Worm (Caenorhabditis elegans): ENCODE measurements around the gene wrt-8.

ce11 chrV:15354648-15355047, 10.3 kb upstream of the wrt-8 start, which contains the start of gene C29F3.7:
- TF ChIP-seq pha-4 (tag; optimal IDR thresholded peaks at IDR 0.05) (no peak), tbx-8 (GFP tag; optimal IDR thresholded peaks at IDR 0.05) (no peak), ham-2 (GFP tag; optimal IDR thresholded peaks at IDR 0.05) (no peak), lin-13 (tag; optimal IDR thresholded peaks at IDR 0.05) (no peak), unc-120 (tag; optimal IDR thresholded peaks at IDR 0.05; ENCODE audit: poor library complexity, severe bottlenecking) (no peak), unc-62 (GFP tag; optimal IDR thresholded peaks at IDR 0.05) (no peak), mep-1 (tag; optimal IDR thresholded peaks at IDR 0.05) (no peak)

Data from whole organism, mixed stage, embryonic.